Fruit fly (Drosophila melanogaster) whole organism, pupa: ENCODE results near the gene CG7382.

Experiments used
- CG17806 ChIP-seq: fragments of 200-800 bp; sonication (Bioruptor generic); optimal IDR thresholded peaks from 2 replicates; lab custom pipeline; 2018; ENCODE audit warnings: missing biosample characterization, mild to moderate bottlenecking, missing genetic modification characterization, moderate library complexity
- CG8159 ChIP-seq: fragments of 200-800 bp; sonication (Bioruptor generic); optimal IDR thresholded peaks from 3 replicates; lab custom pipeline; 2018; ENCODE audit warnings: missing biosample characterization, mild to moderate bottlenecking, missing genetic modification characterization, moderate library complexity
- EcR ChIP-seq: fragments of 200-800 bp; sonication (Bioruptor generic); optimal IDR thresholded peaks from 3 replicates; lab custom pipeline; 2019; ENCODE audit warnings: missing biosample characterization, missing genetic modification characterization, mild to moderate bottlenecking, moderate library complexity, missing genetic modification reagents
- gl ChIP-seq: fragments of 200-800 bp; sonication (Bioruptor generic); optimal IDR thresholded peaks from 2 replicates; lab custom pipeline; 2018; ENCODE audit warnings: missing biosample characterization, mild to moderate bottlenecking, missing genetic modification characterization

DNA sequence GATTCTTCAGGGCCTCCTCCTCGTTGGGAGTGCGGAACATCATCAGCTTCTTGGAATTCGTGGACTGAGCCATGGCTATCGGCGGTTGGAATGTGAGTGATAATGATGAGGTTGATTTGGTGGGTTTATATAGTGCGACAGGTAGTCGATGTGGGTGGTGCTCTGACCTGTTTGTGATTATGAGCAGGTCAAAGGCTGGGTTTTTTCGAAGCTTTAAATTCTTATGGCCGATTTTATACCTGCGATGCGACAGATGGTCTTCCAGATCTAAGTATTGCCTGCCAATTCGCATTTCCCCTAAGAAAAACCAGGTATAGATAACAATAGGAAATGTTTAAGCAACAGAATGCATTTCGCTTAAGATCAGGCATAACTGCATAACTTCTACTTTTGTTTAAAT is 31.0 kb upstream of the CG7382 start, which contains the start of gene CG14014:
- TF ChIP-seq gl (no peak), EcR (GFP tag; lab: Kevin White, UChicago) (no peak), CG8159 (tag; lab: Kevin White, UChicago) (no peak), CG17806 (tag; lab: Kevin White, UChicago) (no peak)
